Worm (Caenorhabditis elegans): Measurements from ENCODE around the gene alh-8.

DNA sequence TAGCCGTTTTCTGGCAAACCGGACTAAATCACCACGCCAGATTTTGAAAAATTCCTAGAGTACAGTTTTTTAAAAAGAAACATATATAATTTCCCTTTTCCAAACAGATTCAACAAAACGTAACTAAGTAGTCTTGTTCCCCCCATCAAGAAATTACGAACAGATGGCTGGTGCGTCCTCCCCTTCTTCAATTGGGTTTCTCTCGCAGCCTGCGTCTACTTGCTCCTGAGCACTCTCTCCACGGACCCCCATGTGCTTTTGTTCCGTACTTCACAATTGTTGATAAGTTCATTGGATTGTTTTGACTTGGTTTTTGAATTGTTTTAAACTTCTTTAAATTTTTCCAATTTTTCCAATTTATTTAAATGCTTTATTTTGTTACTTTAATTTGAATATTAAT, 40.8 kb upstream of the alh-8 start:
- TF ChIP-seq tra-4 (tag; optimal IDR thresholded peaks at IDR 0.05): no peak
- TF ChIP-seq F13C5.2 (tag; optimal IDR thresholded peaks at IDR 0.05): no peak
- TF ChIP-seq ama-1 (optimal IDR thresholded peaks at IDR 0.05): no peak
- no peak for TF ChIP-seq ets-7 (tag; optimal IDR thresholded peaks at IDR 0.05)
- TF ChIP-seq flt-1 (GFP tag; IDR thresholded peaks at IDR 0.05): no peak
- TF ChIP-seq hmbx-1 (tag; optimal IDR thresholded peaks at IDR 0.05): no peak
